Worm (Caenorhabditis elegans) whole organism, L3 larva: ENCODE results near the gene npr-40.

ENCODE experiments used
- R02D3.7 ChIP-seq: fragments of 150-350 bp; optimal IDR thresholded peaks from 2 replicates; lab custom pipeline; 2014; ENCODE audit warnings: missing biosample characterization, missing genetic modification characterization
- aly-2 ChIP-seq: fragments of 150-350 bp; optimal IDR thresholded peaks from 2 replicates; lab custom pipeline; 2014; ENCODE audit warnings: missing biosample characterization, missing genetic modification characterization
- lin-15B ChIP-seq: fragments of 150-350 bp; optimal IDR thresholded peaks from 2 replicates; lab custom pipeline; 2014; ENCODE audit warnings: missing biosample characterization, missing genetic modification characterization
- nfya-1 ChIP-seq: sonication (generic microtip); optimal IDR thresholded peaks from 2 replicates; lab custom pipeline; 2017; ENCODE audit warnings: missing genetic modification characterization, mild to moderate bottlenecking, missing compliant biosample characterization, antibody characterized with exemption, moderate library complexity; ENCODE audit not compliant: insufficient read depth
- nhr-11 ChIP-seq: fragments of 150-350 bp; optimal IDR thresholded peaks from 2 replicates; lab custom pipeline; 2014; ENCODE audit warnings: missing biosample characterization, missing genetic modification characterization
- nhr-76 ChIP-seq: fragments of 150-350 bp; sonication (generic microtip); optimal IDR thresholded peaks from 5 replicates; lab custom pipeline; 2014; ENCODE audit warnings: missing biosample characterization, missing genetic modification characterization
- snpc-4 ChIP-seq: fragments of 150-350 bp; optimal IDR thresholded peaks from 2 replicates; lab custom pipeline; 2014; ENCODE audit warnings: missing biosample characterization, missing genetic modification characterization
- ztf-4 ChIP-seq: fragments of 150-350 bp; optimal IDR thresholded peaks from 2 replicates; lab custom pipeline; 2014; ENCODE audit warnings: missing biosample characterization, missing genetic modification characterization

- TF ChIP-seq ztf-4, result no peak
- no peak for TF ChIP-seq lin-15B (tag; lab: Kevin White, UChicago)
- TF ChIP-seq snpc-4 (tag; lab: Kevin White, UChicago), result no peak
- TF ChIP-seq nhr-76, result no peak
- no peak for TF ChIP-seq aly-2 (tag; lab: Kevin White, UChicago)
- TF ChIP-seq nhr-11 (tag; lab: Kevin White, UChicago), result no peak
- no peak for TF ChIP-seq nfya-1
- TF ChIP-seq R02D3.7, result no peak
These were observed 20.4 kb upstream of the npr-40 start, which contains the start of gene lips-8 for ce11 chrX:14898205-14898604.
